Worm (Caenorhabditis elegans) whole organism, late embryonic: ENCODE measurements around the gene metl-5.

Source experiments
- ama-1 ChIP-seq: fragments of 150-350 bp; optimal IDR thresholded peaks from 2 replicates; lab custom pipeline; 2014
- fkh-10 ChIP-seq: fragments of 150-350 bp; optimal IDR thresholded peaks from 2 replicates; lab custom pipeline; 2014; ENCODE audit warnings: missing biosample characterization, missing genetic modification reagents, missing genetic modification characterization
- madf-2 ChIP-seq: sonication (generic microtip); optimal IDR thresholded peaks from 2 replicates; lab custom pipeline; 2017; ENCODE audit warnings: missing genetic modification characterization, missing compliant biosample characterization
- nhr-11 ChIP-seq: fragments of 150-350 bp; optimal IDR thresholded peaks from 2 replicates; lab custom pipeline; 2014; ENCODE audit warnings: missing biosample characterization, missing genetic modification characterization
- pat-9 ChIP-seq: fragments of 200-800 bp; sonication (Bioruptor generic); optimal IDR thresholded peaks from 2 replicates; lab custom pipeline; 2018; ENCODE audit warnings: mild to moderate bottlenecking, missing genetic modification characterization, moderate library complexity, missing compliant biosample characterization
- pqm-1 ChIP-seq: sonication (generic microtip); optimal IDR thresholded peaks from 2 replicates; lab custom pipeline; 2016; ENCODE audit warnings: missing genetic modification characterization, missing compliant biosample characterization

ce11 chrIII:4814730-4815129, 11.9 kb downstream of the metl-5 start, which contains the start of gene arl-6:
- TF ChIP-seq ama-1 (lab: Kevin White, UChicago) = no peak
- TF ChIP-seq madf-2 (tag; lab: Kevin White, UChicago) = no peak
- no peak for TF ChIP-seq pat-9 (tag; lab: Kevin White, UChicago)
- TF ChIP-seq pqm-1 (tag; lab: Kevin White, UChicago) = no peak
- no peak for TF ChIP-seq fkh-10 (GFP tag; lab: Kevin White, UChicago)
- TF ChIP-seq nhr-11 = no peak
